Fruit fly (Drosophila melanogaster): ENCODE data around the gene Dsk.

The Dsk gene

DNA sequence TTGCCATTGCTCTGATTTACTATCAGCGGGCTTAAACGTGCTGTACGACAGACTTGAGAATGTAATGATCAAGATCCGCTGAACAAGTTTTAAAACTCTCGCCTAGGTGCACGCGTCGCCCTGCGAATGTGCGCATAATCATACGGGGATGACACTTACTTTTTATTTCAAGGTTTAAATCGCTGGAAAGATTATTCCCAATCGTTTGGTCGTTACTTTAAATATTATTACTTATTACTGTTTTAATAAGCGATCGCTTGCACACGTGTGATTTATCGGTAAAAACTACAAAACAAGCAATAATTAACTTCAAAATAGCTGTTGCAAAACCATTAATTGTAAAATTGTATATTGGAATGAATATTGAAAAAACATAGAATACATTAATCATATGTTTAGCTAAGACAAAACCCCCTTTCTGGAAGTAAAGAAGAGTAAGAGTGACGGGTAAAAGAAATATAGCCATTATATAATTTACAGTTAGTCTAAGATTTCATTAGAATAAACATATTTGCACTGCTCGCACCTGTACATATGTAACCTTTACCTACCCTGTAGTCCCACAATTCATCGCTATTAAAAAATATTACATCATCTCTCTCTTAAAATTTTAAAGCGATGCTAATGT, 39.2 kb upstream of the Dsk start, which contains the start of gene DhpD (continued):
- TF ChIP-seq CG8319 (GFP tag; optimal IDR thresholded peaks at IDR 0.05) (peak; percentile 65), lz (GFP tag; optimal IDR thresholded peaks at IDR 0.05) (peak; percentile 86), pdm3 (GFP tag; optimal IDR thresholded peaks at IDR 0.05) (peak; percentile 86), CG9139 (GFP tag; optimal IDR thresholded peaks at IDR 0.05) (no peak), CG6854 (GFP tag; optimal IDR thresholded peaks at IDR 0.05) (peak; percentile 74), cyc (GFP tag; optimal IDR thresholded peaks at IDR 0.05) (peak; percentile 83), CG31627 (GFP tag; optimal IDR thresholded peaks at IDR 0.05) (peak; percentile 88), CG15336 (GFP tag; IDR thresholded peaks at IDR 0.05) (peak; percentile 54), fkh (GFP tag; optimal IDR thresholded peaks at IDR 0.05) (no peak), acj6 (GFP tag; optimal IDR thresholded peaks at IDR 0.05) (peak; percentile 84), spab (GFP tag; optimal IDR thresholded peaks at IDR 0.05) (peak; percentile 33), CG8119 (GFP tag; IDR thresholded peaks at IDR 0.05) (peak; percentile 59), CG10631 (GFP tag; optimal IDR thresholded peaks at IDR 0.05) (peak; percentile 85), salr (GFP tag; optimal IDR thresholded peaks at IDR 0.05) (peak in 1 of 2 experiments; percentile 53), Hr4 (GFP tag; optimal IDR thresholded peaks at IDR 0.05) (peak; percentile 82), fd59A (GFP tag; optimal IDR thresholded peaks at IDR 0.05) (peak; percentile 58), OdsH (GFP tag; optimal IDR thresholded peaks at IDR 0.05) (no peak), CG32006 (GFP tag; optimal IDR thresholded peaks at IDR 0.05) (peak; percentile 74), CG7368 (GFP tag; optimal IDR thresholded peaks at IDR 0.05) (peak; percentile 56), achi (GFP tag; optimal IDR thresholded peaks at IDR 0.05) (no peak), Met (GFP tag; optimal IDR thresholded peaks at IDR 0.05) (no peak), CG6808 (GFP tag; optimal IDR thresholded peaks at IDR 0.05) (no peak), esn (GFP tag; optimal IDR thresholded peaks at IDR 0.05) (peak; percentile 89), Sox102F (GFP tag; optimal IDR thresholded peaks at IDR 0.05) (no peak), Eip78C (GFP tag) (peak; percentile 95)

DNA sequence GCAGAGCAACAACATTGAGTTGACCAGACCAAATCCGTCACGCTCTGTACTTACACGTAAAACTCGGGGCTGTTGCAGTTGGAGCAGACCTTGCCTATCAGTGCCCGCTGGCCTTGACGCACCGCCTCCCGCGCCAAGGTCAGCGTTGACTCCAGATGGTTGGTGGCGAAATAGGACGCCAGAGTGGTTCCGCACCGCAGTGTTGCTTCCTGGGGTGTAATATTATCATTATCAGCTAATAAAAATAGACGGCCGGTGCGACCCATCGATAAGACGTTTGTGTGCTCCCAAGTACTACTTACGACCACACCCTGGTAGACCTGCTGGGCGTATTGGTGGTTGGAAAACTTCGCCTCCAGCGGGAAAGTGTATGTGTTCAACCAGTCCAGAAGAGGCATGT, 38.4 kb upstream of the Dsk start:
- TF ChIP-seq Hr38 (GFP tag; optimal IDR thresholded peaks at IDR 0.05) (no peak), Sox102F (GFP tag; optimal IDR thresholded peaks at IDR 0.05) (no peak), svp (GFP tag) (peak; percentile 84), Blimp-1 (GFP tag; optimal IDR thresholded peaks at IDR 0.05) (no peak), esn (GFP tag; optimal IDR thresholded peaks at IDR 0.05) (no peak)

DNA sequence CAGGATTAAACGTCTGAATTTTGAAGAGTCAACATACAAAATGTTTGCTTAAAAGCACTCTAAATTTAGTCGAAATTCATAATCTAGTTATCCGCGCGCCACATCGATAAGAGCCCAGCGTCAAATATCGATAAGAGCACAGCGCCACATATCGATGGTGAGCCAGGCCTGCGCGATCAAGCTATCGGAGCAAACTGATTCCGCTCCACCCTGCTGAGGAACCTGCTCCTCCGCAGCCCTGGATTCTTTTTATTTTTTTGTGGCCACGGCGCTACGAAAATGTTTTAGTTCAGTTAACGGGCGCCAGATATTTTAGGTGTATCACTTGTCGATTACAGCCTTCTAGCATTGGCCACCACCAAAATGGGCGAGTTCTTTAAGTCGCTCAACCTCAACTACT, 30.7 kb upstream of the Dsk start:
- TF ChIP-seq CG3032 (tag; optimal IDR thresholded peaks at IDR 0.05) (peak; percentile 44), esn (GFP tag; optimal IDR thresholded peaks at IDR 0.05) (peak; percentile 32), CG6163 (GFP tag; IDR thresholded peaks at IDR 0.05) (peak; percentile 27; the same call in 1 of the 3 replicates), cyc (GFP tag; optimal IDR thresholded peaks at IDR 0.05) (peak; percentile 20), fd85E (GFP tag; optimal IDR thresholded peaks at IDR 0.05) (no peak), CG10631 (GFP tag; optimal IDR thresholded peaks at IDR 0.05) (no peak), CG31627 (GFP tag; optimal IDR thresholded peaks at IDR 0.05) (peak; percentile 26), CG10669 (GFP tag; optimal IDR thresholded peaks at IDR 0.05) (no peak), CG8319 (GFP tag; optimal IDR thresholded peaks at IDR 0.05) (no peak), Lpt (GFP tag; optimal IDR thresholded peaks at IDR 0.05) (no peak), Sox14 (GFP tag; optimal IDR thresholded peaks at IDR 0.05) (peak; percentile 48), CG6276 (GFP tag; optimal IDR thresholded peaks at IDR 0.05) (no peak), CG3919 (GFP tag; optimal IDR thresholded peaks at IDR 0.05) (no peak), Gug (GFP tag; IDR thresholded peaks at IDR 0.05) (no peak), Hr4 (GFP tag; optimal IDR thresholded peaks at IDR 0.05) (no peak), CG6808 (GFP tag; optimal IDR thresholded peaks at IDR 0.05) (no peak), lz (GFP tag; optimal IDR thresholded peaks at IDR 0.05) (no peak), CG9139 (GFP tag; optimal IDR thresholded peaks at IDR 0.05) (no peak)

All from whole organism, prepupa.